Worm (Caenorhabditis elegans) whole organism, L4 larva: ENCODE results near the gene F26F2.4.
A peak's percentile ranks its signal among the peaks of the same experiment; 100 is the strongest.

ENCODE experiments used
- F26F4.8 ChIP-seq: fragments of 200-800 bp; sonication (Bioruptor generic); conservative IDR thresholded peaks from 2 replicates; pipeline ENCODE4 v1.3.6; 2022; ENCODE audit warnings: missing genetic modification characterization, missing compliant biosample characterization
- F44E2.7 ChIP-seq: fragments of 200-800 bp; sonication (Bioruptor generic); IDR thresholded peaks from 2 replicates; pipeline ENCODE4 v2.1.2; 2022; ENCODE audit warnings: missing genetic modification characterization, missing compliant biosample characterization
- ZK337.2 ChIP-seq: fragments of 200-800 bp; sonication (Bioruptor generic); IDR thresholded peaks from 2 replicates; pipeline ENCODE4 v1.3.6; 2022; ENCODE audit warnings: missing genetic modification reagents, missing genetic modification characterization, missing compliant biosample characterization
- ceh-28 ChIP-seq: fragments of 150-350 bp; optimal IDR thresholded peaks from 2 replicates; lab custom pipeline; 2014; ENCODE audit warnings: missing biosample characterization, missing genetic modification reagents, missing genetic modification characterization
- cey-2 ChIP-seq: sonication (generic microtip); optimal IDR thresholded peaks from 3 replicates; lab custom pipeline; 2017; ENCODE audit warnings: missing genetic modification characterization, mild to moderate bottlenecking, missing compliant biosample characterization, antibody characterized with exemption, borderline replicate concordance; ENCODE audit not compliant: insufficient read depth
- ctbp-1 ChIP-seq: fragments of 200-800 bp; sonication (Bioruptor generic); IDR thresholded peaks from 2 replicates; pipeline ENCODE4 v1.3.6; 2022; ENCODE audit warnings: missing genetic modification reagents, missing genetic modification characterization, missing compliant biosample characterization
- daf-19 ChIP-seq: fragments of 200-800 bp; sonication (Bioruptor generic); conservative IDR thresholded peaks from 2 replicates; pipeline ENCODE4 v1.3.6; 2022; ENCODE audit warnings: missing genetic modification characterization, missing compliant biosample characterization
- daf-8 ChIP-seq: fragments of 200-800 bp; sonication (Bioruptor generic); IDR thresholded peaks from 2 replicates; pipeline ENCODE4 v1.3.6; 2022; ENCODE audit warnings: missing genetic modification characterization, missing compliant biosample characterization
- dpl-1 ChIP-seq: fragments of 150-350 bp; optimal IDR thresholded peaks from 2 replicates; lab custom pipeline; 2014; ENCODE audit warnings: missing biosample characterization, missing genetic modification reagents, missing genetic modification characterization
- egl-27 ChIP-seq: sonication (generic microtip); optimal IDR thresholded peaks from 3 replicates; lab custom pipeline; 2017; ENCODE audit warnings: missing biosample characterization, missing genetic modification reagents, missing genetic modification characterization
- egl-43 ChIP-seq: fragments of 200-800 bp; sonication (Bioruptor generic); IDR thresholded peaks from 2 replicates; pipeline ENCODE4 v1.3.6; 2022; ENCODE audit warnings: missing genetic modification reagents, missing genetic modification characterization, missing compliant biosample characterization
- hlh-11 ChIP-seq: fragments of 200-800 bp; sonication (Bioruptor generic); optimal IDR thresholded peaks from 2 replicates; lab custom pipeline; 2018; ENCODE audit warnings: mild to moderate bottlenecking, missing genetic modification characterization, missing compliant biosample characterization
- jun-1 ChIP-seq: fragments of 150-350 bp; optimal IDR thresholded peaks from 2 replicates; lab custom pipeline; 2014; ENCODE audit warnings: missing biosample characterization, missing genetic modification reagents, missing genetic modification characterization
- lin-1 ChIP-seq: fragments of 200-800 bp; sonication (Bioruptor generic); IDR thresholded peaks from 2 replicates; pipeline ENCODE4 v1.3.6; 2022; ENCODE audit warnings: missing genetic modification reagents, missing genetic modification characterization, missing compliant biosample characterization
- lin-38 ChIP-seq: fragments of 200-800 bp; sonication (Bioruptor generic); IDR thresholded peaks from 2 replicates; pipeline ENCODE4 v1.3.6; 2022; ENCODE audit warnings: missing genetic modification reagents, missing genetic modification characterization, missing compliant biosample characterization
- madf-5 ChIP-seq, 2 experiments: fragments of 200-800 bp; sonication (Bioruptor generic); IDR thresholded peaks; 2 replicates each; pipeline ENCODE4 v1.3.6; 2022; ENCODE audit warnings: missing compliant biosample characterization in 2 of 2, missing genetic modification characterization in 2 of 2
- madf-9 ChIP-seq: fragments of 200-800 bp; sonication (Bioruptor generic); conservative IDR thresholded peaks from 2 replicates; pipeline ENCODE4 v1.3.6; 2022; ENCODE audit warnings: missing genetic modification reagents, missing genetic modification characterization, missing compliant biosample characterization
- mxl-2 ChIP-seq: fragments of 200-800 bp; sonication (Bioruptor generic); conservative IDR thresholded peaks from 2 replicates; pipeline ENCODE4 v1.3.6; 2022; ENCODE audit warnings: missing genetic modification reagents, missing genetic modification characterization, missing compliant biosample characterization
- nhr-102 ChIP-seq: sonication (generic microtip); optimal IDR thresholded peaks from 2 replicates; lab custom pipeline; 2016; ENCODE audit warnings: mild to moderate bottlenecking, missing genetic modification characterization, moderate library complexity, missing compliant biosample characterization
- nhr-41 ChIP-seq: fragments of 200-800 bp; sonication (Bioruptor generic); IDR thresholded peaks from 2 replicates; pipeline ENCODE4 v1.3.6; 2022; ENCODE audit warnings: missing genetic modification reagents, missing genetic modification characterization, missing compliant biosample characterization
- nhr-42 ChIP-seq: fragments of 200-800 bp; sonication (Bioruptor generic); IDR thresholded peaks from 2 replicates; pipeline ENCODE4 v1.3.6; 2022; ENCODE audit warnings: missing genetic modification characterization, missing compliant biosample characterization
- nhr-48 ChIP-seq: sonication (generic microtip); optimal IDR thresholded peaks from 2 replicates; lab custom pipeline; 2016; ENCODE audit warnings: mild to moderate bottlenecking, missing genetic modification characterization, missing compliant biosample characterization
- nhr-6 ChIP-seq: fragments of 150-350 bp; optimal IDR thresholded peaks from 2 replicates; lab custom pipeline; 2014; ENCODE audit warnings: missing biosample characterization, missing genetic modification characterization
- sdz-12 ChIP-seq: fragments of 200-800 bp; sonication (Bioruptor generic); optimal IDR thresholded peaks from 2 replicates; lab custom pipeline; 2018; ENCODE audit warnings: mild to moderate bottlenecking, missing genetic modification characterization, missing compliant biosample characterization
- set-16 ChIP-seq: fragments of 200-800 bp; sonication (Bioruptor generic); IDR thresholded peaks from 2 replicates; pipeline ENCODE4 v1.3.6; 2022; ENCODE audit warnings: missing genetic modification reagents, missing genetic modification characterization, missing compliant biosample characterization
- snpc-1.2 ChIP-seq: fragments of 200-800 bp; sonication (Bioruptor generic); IDR thresholded peaks from 2 replicates; pipeline ENCODE4 v1.3.6; 2022; ENCODE audit warnings: missing genetic modification reagents, missing genetic modification characterization, missing compliant biosample characterization
- snpc-4 ChIP-seq: fragments of 150-350 bp; optimal IDR thresholded peaks from 2 replicates; lab custom pipeline; 2014; ENCODE audit warnings: missing biosample characterization, missing genetic modification characterization
- unc-62 ChIP-seq, 3 experiments: fragments of 150-350 bp in 1 of 3; sonication (generic microtip); optimal IDR thresholded peaks in 2 of 3; peaks in 1 of 3; 1 replicate in 1 of 3; 2 replicates in 2 of 3; lab custom pipeline; 2014 to 2017; ENCODE audit warnings: missing biosample characterization in 3 of 3, missing genetic modification characterization in 3 of 3, missing genetic modification reagents in 3 of 3, missing genotype in 1 of 3
- vab-7 ChIP-seq: fragments of 200-800 bp; sonication (Bioruptor generic); IDR thresholded peaks from 2 replicates; pipeline ENCODE4 v1.3.6; 2022; ENCODE audit warnings: missing genetic modification reagents, missing genetic modification characterization, missing compliant biosample characterization
- zip-11 ChIP-seq: fragments of 200-800 bp; sonication (Bioruptor generic); IDR thresholded peaks from 2 replicates; pipeline ENCODE4 v1.3.6; 2022; ENCODE audit warnings: missing genetic modification characterization, missing compliant biosample characterization
- ztf-11 ChIP-seq: fragments of 150-350 bp; optimal IDR thresholded peaks from 2 replicates; lab custom pipeline; 2014; ENCODE audit warnings: missing biosample characterization, missing genetic modification characterization

Gene F26F2.4

DNA sequence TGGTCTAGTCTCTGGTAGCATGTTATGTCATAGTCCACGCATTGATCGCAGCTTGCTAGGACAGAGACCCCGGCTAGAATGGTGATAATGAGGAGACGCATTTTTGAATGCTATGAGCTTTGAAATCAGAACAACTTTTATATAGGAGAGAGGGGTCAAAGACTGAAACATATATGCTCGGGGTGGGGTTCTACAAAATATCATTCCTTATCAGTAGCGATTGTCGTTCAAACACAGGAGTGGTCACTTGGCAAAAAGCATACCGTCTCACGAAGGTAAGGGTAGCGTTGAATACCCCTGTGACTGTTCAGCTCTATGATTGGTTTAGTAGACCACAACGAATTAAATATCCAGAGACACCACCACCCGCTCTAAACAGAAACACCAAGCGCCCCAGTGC is 28.0 kb downstream of the F26F2.4 start, which contains the start of gene F46B3.1:
Gene F46B3.1 (minus strand): TSS at position 101 of the 400 bp plus-strand sequence.
- no peak for TF ChIP-seq ZK337.2 (GFP tag; lab: Robert Waterston, UW)
- TF ChIP-seq zip-11 (GFP tag; lab: Robert Waterston, UW) = no peak
- no peak for TF ChIP-seq hlh-11 (tag; lab: Kevin White, UChicago)
- TF ChIP-seq madf-9 = no peak
- TF ChIP-seq daf-8 (GFP tag; lab: Robert Waterston, UW) = no peak
- no peak for TF ChIP-seq egl-27 (tag; lab: Kevin White, UChicago)
- no peak for TF ChIP-seq F26F4.8 (GFP tag; lab: Robert Waterston, UW)
- no peak for TF ChIP-seq daf-19 (GFP tag; lab: Robert Waterston, UW)
- no peak for TF ChIP-seq snpc-1.2 (GFP tag; lab: Robert Waterston, UW)
- no peak for TF ChIP-seq nhr-102 (tag; lab: Kevin White, UChicago)
- TF ChIP-seq ctbp-1 (GFP tag; lab: Robert Waterston, UW) = no peak
- TF ChIP-seq unc-62 (GFP tag; optimal IDR thresholded peaks at IDR 0.05 in 1 of 2; lab: Kevin White, UChicago) = no peak
- no peak for TF ChIP-seq unc-62 (tag; optimal IDR thresholded peaks at IDR 0.05; lab: Kevin White, UChicago)
- no peak for TF ChIP-seq madf-5 (GFP tag; IDR thresholded peaks at IDR 0.05; lab: Robert Waterston, UW)
- TF ChIP-seq ztf-11 (tag; lab: Kevin White, UChicago) = no peak
- no peak for TF ChIP-seq nhr-48 (tag; lab: Kevin White, UChicago)

DNA sequence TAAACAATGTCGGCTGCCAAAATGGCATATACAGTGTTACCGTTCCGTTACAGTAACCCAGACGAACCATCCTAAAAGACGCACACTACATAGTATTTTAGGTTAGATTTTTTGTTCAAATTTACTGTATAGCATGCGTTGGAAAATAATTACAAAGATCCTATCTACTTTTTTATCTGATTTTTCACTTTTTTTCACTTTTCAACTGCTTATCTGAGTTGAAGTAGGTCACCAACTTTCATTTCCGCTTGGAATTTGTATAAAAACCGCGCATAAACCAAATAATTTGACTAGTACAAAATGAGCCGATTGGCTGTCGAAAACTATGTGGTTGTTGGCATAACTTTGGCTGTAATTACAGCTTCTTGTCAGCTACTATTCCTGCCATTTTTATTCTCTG is 30.7 kb downstream of the F26F2.4 start, which contains the start of gene col-163:
Gene col-163 (plus strand): TSS at position 301 of the 400 bp plus-strand sequence.
- no peak for TF ChIP-seq snpc-4 (tag; lab: Kevin White, UChicago)
- no peak for TF ChIP-seq snpc-1.2 (GFP tag; lab: Robert Waterston, UW)
- TF ChIP-seq cey-2 (tag; lab: Kevin White, UChicago) = no peak
- TF ChIP-seq F44E2.7 = no peak
- no peak for TF ChIP-seq ZK337.2 (GFP tag; lab: Robert Waterston, UW)
- TF ChIP-seq ceh-28 = no peak
- no peak for TF ChIP-seq lin-1 (GFP tag; lab: Robert Waterston, UW)
- no peak for TF ChIP-seq lin-38 (GFP tag; lab: Robert Waterston, UW)
- no peak for TF ChIP-seq dpl-1 (GFP tag; lab: Kevin White, UChicago)
- no peak for TF ChIP-seq vab-7 (GFP tag; lab: Robert Waterston, UW)

DNA sequence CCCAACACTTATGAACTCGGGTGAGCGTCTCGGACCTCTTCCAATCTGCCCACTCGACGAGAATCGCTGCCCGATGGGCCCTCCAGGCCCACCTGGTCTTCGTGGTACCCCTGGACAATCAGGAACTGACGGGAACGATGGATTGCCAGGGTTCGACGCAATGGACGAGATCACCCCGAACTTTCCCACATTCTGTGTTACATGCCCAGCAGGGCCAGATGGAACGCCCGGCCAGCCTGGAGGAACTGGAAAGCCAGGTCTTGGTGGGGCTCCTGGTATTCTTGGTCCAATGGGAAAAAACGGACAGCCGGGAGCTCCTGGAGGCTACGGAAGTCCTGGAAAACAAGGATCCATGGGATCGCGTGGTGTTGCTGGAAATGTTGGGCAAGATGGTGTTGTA is 31.6 kb downstream of the F26F2.4 start:
- 0 out of 2 replicates have a peak, but pooled peaks have one; percentile 31 for TF ChIP-seq F44E2.7
- TF ChIP-seq set-16 (GFP tag; lab: Robert Waterston, UW) = peak; percentile 76; the same call in 1 of the 2 replicates
- no peak for TF ChIP-seq nhr-41 (GFP tag; lab: Robert Waterston, UW)

DNA sequence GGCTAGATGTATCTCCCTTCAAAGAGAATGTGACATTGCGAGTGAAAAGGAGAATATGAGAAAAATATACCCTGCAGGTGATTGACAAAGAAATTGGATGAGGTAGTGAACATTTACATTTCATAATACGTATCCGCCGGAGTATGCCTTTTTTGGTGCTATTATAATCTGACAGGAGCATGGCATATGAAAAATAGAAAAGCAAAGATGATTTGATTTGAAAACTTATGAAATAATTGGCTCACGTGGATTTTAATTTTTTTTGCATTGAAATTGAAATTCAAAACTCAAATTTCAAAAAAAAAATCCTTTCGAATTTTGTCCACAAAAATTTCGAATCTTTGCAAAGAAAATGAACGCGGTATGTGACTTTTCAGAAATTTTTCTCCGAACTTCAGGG is 33.9 kb downstream of the F26F2.4 start, which contains the start of gene ttr-11:
Gene ttr-11 (plus strand): TSS at position 301 of the 400 bp plus-strand sequence.
- no peak for TF ChIP-seq mxl-2 (GFP tag; lab: Robert Waterston, UW)
- no peak for TF ChIP-seq snpc-4 (tag; lab: Kevin White, UChicago)
- TF ChIP-seq jun-1 (tag; lab: Kevin White, UChicago) = no peak
- no peak for TF ChIP-seq sdz-12
- TF ChIP-seq unc-62 (GFP tag; optimal IDR thresholded peaks at IDR 0.05 in 1 of 2; lab: Kevin White, UChicago) = peak in 1 of 2 experiments; percentile 14
- TF ChIP-seq unc-62 (tag; optimal IDR thresholded peaks at IDR 0.05; lab: Kevin White, UChicago) = no peak
- TF ChIP-seq, all 104 proteins: peak for 1

DNA sequence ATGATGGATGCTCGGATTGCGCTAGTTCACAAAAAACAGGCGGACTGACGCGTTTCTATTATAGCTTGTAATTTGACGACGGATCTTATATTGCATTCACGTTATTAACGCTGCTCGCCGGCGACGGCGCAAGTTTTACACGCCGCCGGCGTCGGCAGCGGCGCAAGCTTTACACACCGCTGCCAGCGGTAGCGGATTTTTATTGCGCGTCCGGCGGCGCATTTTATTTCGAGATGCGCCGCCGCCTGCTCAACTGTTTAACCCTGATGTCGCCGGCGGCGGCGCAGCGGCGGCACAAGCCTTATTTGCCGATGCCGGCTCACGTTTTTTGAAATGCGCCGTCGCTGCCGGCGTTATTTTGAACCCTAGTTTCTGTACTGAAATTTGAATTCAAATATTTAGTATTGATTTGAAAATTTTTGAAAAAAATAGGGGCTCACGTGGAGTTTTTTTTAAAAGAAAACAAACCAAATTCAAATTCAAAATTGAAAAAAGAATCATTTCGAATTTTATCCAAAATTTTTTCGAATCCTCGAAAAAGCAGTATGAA is 35.6 kb downstream of the F26F2.4 start, which contains the start of gene ttr-57:
Gene ttr-57 (plus strand): TSS at position 500 of the 550 bp plus-strand sequence.
- TF ChIP-seq nhr-6 (tag; lab: Kevin White, UChicago) (no peak), nhr-42 (GFP tag; lab: Robert Waterston, UW) (0 out of 2 replicates have a peak, but pooled peaks have one; percentile 35), egl-43 (GFP tag; lab: Robert Waterston, UW) (0 out of 2 replicates have a peak, but pooled peaks have one; percentile 36), F44E2.7 (0 out of 2 replicates have a peak, but pooled peaks have one; percentile 69), set-16 (GFP tag; lab: Robert Waterston, UW) (peak; percentile 86)
